Worm (Caenorhabditis elegans) whole organism, L1 larva: Measurements from ENCODE around the gene Y47D3B.12.

Source experiments
- C04F5.9 ChIP-seq: sonication (generic microtip); optimal IDR thresholded peaks from 2 replicates; lab custom pipeline; 2016; ENCODE audit warnings: missing genetic modification characterization, missing compliant biosample characterization
- ama-1 ChIP-seq: fragments of 150-350 bp; optimal IDR thresholded peaks from 2 replicates; lab custom pipeline; 2014
- ceh-82 ChIP-seq, 3 experiments: fragments of 150-350 bp in 1 of 3; sonication (generic microtip) in 2 of 3; optimal IDR thresholded peaks; 2 replicates each; lab custom pipeline; 2014 to 2017; ENCODE audit warnings: missing biosample characterization in 3 of 3, missing genetic modification characterization in 3 of 3
- fos-1 ChIP-seq: fragments of 150-350 bp; optimal IDR thresholded peaks from 2 replicates; lab custom pipeline; 2014; ENCODE audit warnings: missing biosample characterization, missing genetic modification characterization
- mdl-1 ChIP-seq, 2 experiments: fragments of 150-350 bp; optimal IDR thresholded peaks; 2 replicates each; lab custom pipeline; 2014 to 2017; ENCODE audit warnings: missing biosample characterization in 2 of 2, missing genetic modification characterization in 2 of 2, inconsistent platforms in 1 of 2
- mef-2 ChIP-seq: fragments of 150-350 bp; optimal IDR thresholded peaks from 2 replicates; lab custom pipeline; 2014; ENCODE audit warnings: missing biosample characterization, missing genetic modification characterization
- nhr-76 ChIP-seq: sonication (generic microtip); optimal IDR thresholded peaks from 2 replicates; lab custom pipeline; 2017; ENCODE audit warnings: missing biosample characterization, missing genetic modification characterization
- snpc-4 ChIP-seq: fragments of 150-350 bp; optimal IDR thresholded peaks from 2 replicates; lab custom pipeline; 2014; ENCODE audit warnings: missing biosample characterization, missing genetic modification characterization
- tbx-2 ChIP-seq: sonication (generic microtip); optimal IDR thresholded peaks from 2 replicates; lab custom pipeline; 2016; ENCODE audit warnings: missing genetic modification characterization, missing compliant biosample characterization
- unc-130 ChIP-seq: fragments of 150-350 bp; optimal IDR thresholded peaks from 2 replicates; lab custom pipeline; 2017; ENCODE audit warnings: missing biosample characterization, missing genetic modification characterization, inconsistent platforms
- unc-62 ChIP-seq: fragments of 150-350 bp; optimal IDR thresholded peaks from 2 replicates; lab custom pipeline; 2014; ENCODE audit warnings: missing biosample characterization, missing genetic modification reagents, missing genetic modification characterization
- zag-1 ChIP-seq: fragments of 150-350 bp; optimal IDR thresholded peaks from 2 replicates; lab custom pipeline; 2014; ENCODE audit warnings: missing biosample characterization, missing genetic modification characterization
- zip-4 ChIP-seq: fragments of 200-800 bp; sonication (Bioruptor generic); optimal IDR thresholded peaks from 2 replicates; lab custom pipeline; 2018; ENCODE audit warnings: mild to moderate bottlenecking, missing genetic modification characterization, moderate library complexity, missing compliant biosample characterization
- ztf-11 ChIP-seq, 2 experiments: sonication (generic microtip); optimal IDR thresholded peaks; 2 replicates each; lab custom pipeline; 2016 to 2017; ENCODE audit warnings: missing genetic modification characterization in 2 of 2, missing biosample characterization in 1 of 2, missing compliant biosample characterization in 1 of 2

DNA sequence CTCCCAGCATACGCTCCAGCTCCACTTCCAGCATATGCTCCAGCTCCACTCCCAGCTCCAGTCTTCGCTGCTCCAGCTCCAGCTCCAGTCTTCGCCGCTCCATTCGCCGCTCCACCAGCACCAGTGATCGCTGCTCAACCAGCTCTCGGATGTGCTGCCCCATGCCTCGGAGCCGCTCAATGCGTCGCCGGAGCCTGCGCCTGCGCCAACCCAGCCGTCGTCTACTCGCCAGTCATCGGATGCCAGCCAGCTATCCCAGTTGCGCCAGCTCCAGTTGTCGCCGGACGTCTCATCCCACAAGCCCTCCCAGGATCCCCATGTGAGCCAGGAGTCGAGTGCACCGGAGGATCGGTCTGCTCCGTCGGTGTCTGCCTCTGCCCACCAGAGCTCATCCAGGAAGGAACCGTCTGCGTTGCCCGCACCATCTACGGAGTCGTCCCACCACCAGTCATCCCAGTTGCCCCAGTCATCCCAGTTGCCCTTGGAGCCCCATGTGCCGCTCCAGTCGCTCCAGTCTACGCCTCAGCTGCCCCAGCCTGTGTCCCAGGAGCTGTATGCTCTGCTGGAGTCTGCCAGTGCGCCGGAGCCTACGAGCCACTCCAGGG, 24.8 kb downstream of the Y47D3B.12 start:
- TF ChIP-seq snpc-4 (tag; lab: Kevin White, UChicago) (no peak), nhr-76 (tag; lab: Kevin White, UChicago) (no peak), ceh-82 (tag; optimal IDR thresholded peaks at IDR 0.05; lab: Kevin White, UChicago) (no peak), tbx-2 (tag; lab: Kevin White, UChicago) (no peak), zip-4 (GFP tag; lab: Kevin White, UChicago) (no peak), C04F5.9 (tag; lab: Kevin White, UChicago) (no peak), mef-2 (tag; lab: Kevin White, UChicago) (no peak), zag-1 (no peak), ztf-11 (tag; optimal IDR thresholded peaks at IDR 0.05; lab: Kevin White, UChicago) (no peak), fos-1 (no peak), ama-1 (lab: Kevin White, UChicago) (no peak), unc-62 (GFP tag; lab: Kevin White, UChicago) (no peak), unc-130 (tag; lab: Kevin White, UChicago) (no peak), mdl-1 (tag; optimal IDR thresholded peaks at IDR 0.05; lab: Kevin White, UChicago) (no peak)
